Worm (Caenorhabditis elegans) whole organism, late embryonic: Measurements from ENCODE around the gene C15H9.4.

ENCODE experiments used
- ceh-18 ChIP-seq: sonication (generic microtip); optimal IDR thresholded peaks from 2 replicates; lab custom pipeline; 2016; ENCODE audit warnings: missing genetic modification characterization, missing compliant biosample characterization
- ceh-34 ChIP-seq: sonication (generic microtip); optimal IDR thresholded peaks from 2 replicates; lab custom pipeline; 2016; ENCODE audit warnings: mild to moderate bottlenecking, missing genetic modification characterization, missing compliant biosample characterization
- ceh-48 ChIP-seq: sonication (generic microtip); optimal IDR thresholded peaks from 2 replicates; lab custom pipeline; 2016; ENCODE audit warnings: missing genetic modification characterization, inconsistent platforms, missing compliant biosample characterization
- dmd-4 ChIP-seq: sonication (generic microtip); optimal IDR thresholded peaks from 2 replicates; lab custom pipeline; 2016; ENCODE audit warnings: borderline replicate concordance, missing genetic modification characterization, missing compliant biosample characterization
- ets-4 ChIP-seq: sonication (generic microtip); optimal IDR thresholded peaks from 2 replicates; lab custom pipeline; 2016; ENCODE audit warnings: missing genetic modification characterization, missing compliant biosample characterization
- nhr-11 ChIP-seq: fragments of 150-350 bp; optimal IDR thresholded peaks from 2 replicates; lab custom pipeline; 2014; ENCODE audit warnings: missing biosample characterization, missing genetic modification characterization
- npax-4 ChIP-seq: sonication (generic microtip); optimal IDR thresholded peaks from 2 replicates; lab custom pipeline; 2016; ENCODE audit warnings: missing genetic modification characterization, missing compliant biosample characterization
- pag-3 ChIP-seq: sonication (generic microtip); optimal IDR thresholded peaks from 2 replicates; lab custom pipeline; 2016; ENCODE audit warnings: missing compliant biosample characterization, missing genetic modification characterization, borderline replicate concordance
- pax-1 ChIP-seq: fragments of 150-350 bp; optimal IDR thresholded peaks from 2 replicates; lab custom pipeline; 2014; ENCODE audit warnings: missing biosample characterization, missing genetic modification characterization
- pha-4 ChIP-seq: fragments of 150-350 bp; optimal IDR thresholded peaks from 2 replicates; lab custom pipeline; 2018; ENCODE audit warnings: missing biosample characterization, missing genetic modification reagents, missing genetic modification characterization
- rnt-1 ChIP-seq: sonication (generic microtip); optimal IDR thresholded peaks from 2 replicates; lab custom pipeline; 2016; ENCODE audit warnings: missing genetic modification characterization, missing compliant biosample characterization
- unc-3 ChIP-seq, 2 experiments: fragments of 200-800 bp in 1 of 2; sonication (Bioruptor generic) in 1 of 2; sonication (generic microtip) in 1 of 2; conservative IDR thresholded peaks in 1 of 2; optimal IDR thresholded peaks in 1 of 2; 2 replicates each; pipeline versions ENCODE4 v1.3.6 to Lab custom; 2016 to 2022; ENCODE audit warnings: missing compliant biosample characterization in 2 of 2, missing genetic modification characterization in 2 of 2, missing genetic modification reagents in 1 of 2
- zip-5 ChIP-seq: sonication (generic microtip); optimal IDR thresholded peaks from 2 replicates; lab custom pipeline; 2016; ENCODE audit warnings: missing genetic modification characterization, missing compliant biosample characterization
- ztf-16 ChIP-seq: sonication (generic microtip); optimal IDR thresholded peaks from 2 replicates; lab custom pipeline; 2017; ENCODE audit warnings: missing genetic modification characterization, missing compliant biosample characterization

ce11 chrX:6155436-6155835 lies 58.0 kb downstream of the C15H9.4 start:
- TF ChIP-seq pax-1 (tag; lab: Kevin White, UChicago) (no peak), nhr-11 (tag; lab: Kevin White, UChicago) (no peak), pha-4 (no peak), pag-3 (tag; lab: Kevin White, UChicago) (no peak), dmd-4 (tag; lab: Kevin White, UChicago) (no peak), ceh-34 (tag; lab: Kevin White, UChicago) (no peak), ceh-48 (tag; lab: Kevin White, UChicago) (no peak), unc-3 (GFP tag; conservative IDR thresholded peaks at IDR 0.05; lab: Robert Waterston, UW) (no peak), unc-3 (tag; optimal IDR thresholded peaks at IDR 0.05; lab: Kevin White, UChicago) (no peak), npax-4 (tag; lab: Kevin White, UChicago) (no peak), ets-4 (no peak), ztf-16 (tag; lab: Kevin White, UChicago) (no peak), ceh-18 (tag; lab: Kevin White, UChicago) (no peak), rnt-1 (no peak), zip-5 (tag; lab: Kevin White, UChicago) (no peak)
